Fruit fly (Drosophila melanogaster): ENCODE data around the gene CG3281.

The CG3281 gene

dm6 chr3R:11941116-11941515, 21.5 kb downstream of the CG3281 start:
- TF ChIP-seq cg (GFP tag; optimal IDR thresholded peaks at IDR 0.05) (no peak), Blimp-1 (GFP tag; optimal IDR thresholded peaks at IDR 0.05) (peak; percentile 81), br (optimal IDR thresholded peaks at IDR 0.05) (no peak), chinmo (GFP tag; IDR thresholded peaks at IDR 0.05; ENCODE audit: partially characterized antibody) (0 out of 4 replicates have a peak, but pooled peaks have one; percentile 27), CG15514 (GFP tag; optimal IDR thresholded peaks at IDR 0.05) (no peak), otp (GFP tag; IDR thresholded peaks at IDR 0.05) (0 out of 3 replicates have a peak, but pooled peaks have one; percentile 10)

dm6 chr3R:11937427-11938114, 25.0 kb downstream of the CG3281 start:
- TF ChIP-seq slbo (GFP tag; IDR thresholded peaks at IDR 0.05) (0 out of 2 replicates have a peak, but pooled peaks have one; percentile 20), CG1832 (GFP tag; optimal IDR thresholded peaks at IDR 0.05) (peak; percentile 8), ci (GFP tag; IDR thresholded peaks at IDR 0.05) (0 out of 3 replicates have a peak, but pooled peaks have one; percentile 38), Drgx (GFP tag; IDR thresholded peaks at IDR 0.05) (peak; percentile 56; the same call in 1 of the 2 replicates), E2f2 (GFP tag; IDR thresholded peaks at IDR 0.05) (0 out of 2 replicates have a peak, but pooled peaks have one; percentile 6), CG6175 (GFP tag; IDR thresholded peaks at IDR 0.05) (peak; percentile 86), bbx (GFP tag; IDR thresholded peaks at IDR 0.05; ENCODE audit: partially characterized antibody) (no peak), CG10209 (GFP tag; optimal IDR thresholded peaks at IDR 0.05) (no peak), H15 (GFP tag; IDR thresholded peaks at IDR 0.05) (no peak), chinmo (GFP tag; IDR thresholded peaks at IDR 0.05; ENCODE audit: partially characterized antibody) (peak; percentile 89), Dek (tag; optimal IDR thresholded peaks at IDR 0.05) (no peak), tll (GFP tag; optimal IDR thresholded peaks at IDR 0.05) (no peak), CG9817 (tag; optimal IDR thresholded peaks at IDR 0.05) (no peak), Hmr (GFP tag; optimal IDR thresholded peaks at IDR 0.05) (no peak), hkb (optimal IDR thresholded peaks at IDR 0.05) (no peak), hkb (GFP tag; IDR thresholded peaks at IDR 0.05) (no peak), CG18764 (GFP tag; optimal IDR thresholded peaks at IDR 0.05) (no peak), CG10366 (GFP tag; IDR thresholded peaks at IDR 0.05) (0 out of 2 replicates have a peak, but pooled peaks have one; percentile 22), CG3281 (GFP tag; optimal IDR thresholded peaks at IDR 0.05) (no peak), sim (GFP tag; IDR thresholded peaks at IDR 0.05) (no peak), CG17612 (GFP tag; IDR thresholded peaks at IDR 0.05) (no peak), sd (tag; optimal IDR thresholded peaks at IDR 0.05) (peak; percentile 88), Atf6 (GFP tag; IDR thresholded peaks at IDR 0.05) (0 out of 2 replicates have a peak, but pooled peaks have one; percentile 14), HmgD (GFP tag; optimal IDR thresholded peaks at IDR 0.05) (no peak), lola (GFP tag; optimal IDR thresholded peaks at IDR 0.05) (no peak), cg (GFP tag; optimal IDR thresholded peaks at IDR 0.05) (peak; percentile 56), CG4617 (GFP tag; optimal IDR thresholded peaks at IDR 0.05; ENCODE audit: borderline replicate concordance) (no peak), ranshi (GFP tag; IDR thresholded peaks at IDR 0.05) (0 out of 2 replicates have a peak, but pooled peaks have one; percentile 9), abd-A (tag; optimal IDR thresholded peaks at IDR 0.05) (peak; percentile 49), CG14014 (GFP tag; IDR thresholded peaks at IDR 0.05) (0 out of 2 replicates have a peak, but pooled peaks have one; percentile 15), CG12769 (tag; optimal IDR thresholded peaks at IDR 0.05) (peak; percentile 86), HLH54F (GFP tag; optimal IDR thresholded peaks at IDR 0.05) (no peak), sens (GFP tag) (peak; percentile 62)

- TF ChIP-seq CTCF (GFP tag; optimal IDR thresholded peaks at IDR 0.05) (peak; percentile 81), pho (GFP tag; optimal IDR thresholded peaks at IDR 0.05) (no peak)
These were observed 28.7 kb downstream of the CG3281 start for dm6 chr3R:11933903-11934302.
